Worm (Caenorhabditis elegans): ENCODE data around the gene srd-7.

DNA sequence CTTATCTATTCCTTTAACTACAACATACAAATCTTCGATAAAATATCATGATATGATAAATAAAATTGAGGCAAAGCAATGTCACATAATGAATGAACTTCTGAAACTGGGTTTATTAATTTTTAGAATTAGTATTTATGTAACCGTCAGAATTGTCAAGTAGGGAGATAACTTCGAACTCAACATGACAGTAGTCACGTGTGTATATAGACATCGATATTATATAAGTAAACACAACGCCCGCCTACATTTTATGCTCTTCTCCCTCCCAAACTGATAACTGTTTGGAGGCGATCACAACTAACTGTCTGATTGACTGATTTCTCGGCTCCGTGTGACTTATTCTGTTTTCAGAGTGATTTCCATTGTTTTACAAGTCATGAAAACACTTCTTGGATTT is 25.3 kb downstream of the srd-7 start, which contains the start of gene ugt-54:
- TF ChIP-seq nhr-237 (tag; optimal IDR thresholded peaks at IDR 0.05): no peak
- no peak for TF ChIP-seq blmp-1 (tag; optimal IDR thresholded peaks at IDR 0.05; ENCODE audit: insufficient read depth)
- no peak for TF ChIP-seq dmd-4 (tag; optimal IDR thresholded peaks at IDR 0.05)
- TF ChIP-seq elt-3 (tag; optimal IDR thresholded peaks at IDR 0.05): no peak
- no peak for TF ChIP-seq lsy-2 (tag; optimal IDR thresholded peaks at IDR 0.05)
- no peak for TF ChIP-seq mbf-1 (tag; optimal IDR thresholded peaks at IDR 0.05)
- TF ChIP-seq lin-13 (GFP tag; optimal IDR thresholded peaks at IDR 0.05): no peak
- TF ChIP-seq R02D3.7 (tag; optimal IDR thresholded peaks at IDR 0.05): no peak
- TF ChIP-seq nhr-11 (tag; optimal IDR thresholded peaks at IDR 0.05): no peak
- no peak for TF ChIP-seq unc-55 (GFP tag; optimal IDR thresholded peaks at IDR 0.05)
- no peak for TF ChIP-seq elt-1 (tag; optimal IDR thresholded peaks at IDR 0.05)
- TF ChIP-seq ztf-11 (tag; optimal IDR thresholded peaks at IDR 0.05): no peak
- no peak for TF ChIP-seq lin-39 (tag; optimal IDR thresholded peaks at IDR 0.05)
- TF ChIP-seq nhr-77 (tag; optimal IDR thresholded peaks at IDR 0.05): no peak

Measured in whole organism, L2 larva.